Worm (Caenorhabditis elegans): ENCODE data around the gene lad-2.

lad-2 gene

DNA sequence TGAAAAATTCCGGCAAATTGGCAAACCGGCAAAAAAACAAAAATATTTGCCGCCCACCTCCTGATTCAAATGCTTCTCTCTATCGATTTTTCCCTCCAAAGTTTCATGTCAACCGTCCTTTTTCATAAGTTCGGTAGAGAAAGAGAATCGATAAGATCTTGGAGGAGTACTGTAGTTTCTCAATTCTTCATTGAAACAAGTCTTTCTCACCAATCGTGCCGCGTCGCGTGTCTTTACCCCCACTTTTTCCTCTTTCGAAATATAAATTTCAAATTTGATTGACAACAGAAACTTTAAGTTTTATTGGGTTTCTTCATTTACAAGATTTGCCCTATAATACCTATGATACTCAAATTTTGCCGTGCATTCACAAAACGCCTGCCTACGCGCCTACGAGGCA is 40.3 kb upstream of the lad-2 start:
- no peak for TF ChIP-seq aptf-2 (GFP tag; conservative IDR thresholded peaks at IDR 0.05)
- TF ChIP-seq fkh-3 (tag; optimal IDR thresholded peaks at IDR 0.05), result no peak
- TF ChIP-seq cebp-1 (GFP tag; IDR thresholded peaks at IDR 0.05), result no peak
- TF ChIP-seq cebp-1 (tag; optimal IDR thresholded peaks at IDR 0.05), result no peak
- TF ChIP-seq hsf-1 (GFP tag; IDR thresholded peaks at IDR 0.05), result no peak
- TF ChIP-seq die-1 (tag; optimal IDR thresholded peaks at IDR 0.05), result no peak
- TF ChIP-seq F39B2.1 (GFP tag; IDR thresholded peaks at IDR 0.05), result no peak
- no peak for TF ChIP-seq bed-2 (GFP tag; IDR thresholded peaks at IDR 0.05)

DNA sequence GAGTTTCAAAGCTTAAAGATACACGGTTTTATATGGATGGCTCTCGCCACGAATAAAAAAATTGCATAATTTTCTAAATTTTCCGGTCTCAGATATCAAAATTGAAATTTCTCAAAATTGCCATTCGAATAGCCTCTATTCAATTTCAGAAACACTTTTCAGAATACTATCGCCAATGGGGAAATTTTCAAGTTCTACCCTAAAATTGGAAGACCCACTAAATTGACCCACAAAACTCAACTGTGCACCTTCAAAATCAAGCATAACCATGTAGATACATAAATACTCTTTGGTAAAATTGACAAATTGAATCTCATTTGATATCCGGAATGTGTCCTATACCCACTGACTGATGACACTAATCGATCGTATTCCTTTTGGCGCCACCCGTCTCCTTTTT is 37.9 kb upstream of the lad-2 start:
- TF ChIP-seq tlf-1 (GFP tag; optimal IDR thresholded peaks at IDR 0.05), result no peak
- TF ChIP-seq ZK185.1 (tag; optimal IDR thresholded peaks at IDR 0.05; ENCODE audit: poor library complexity, severe bottlenecking), result no peak
- no peak for TF ChIP-seq C06A6.2 (GFP tag; conservative IDR thresholded peaks at IDR 0.05)
- TF ChIP-seq repo-1 (tag; optimal IDR thresholded peaks at IDR 0.05), result no peak
- TF ChIP-seq F49E8.2 (tag; optimal IDR thresholded peaks at IDR 0.05; ENCODE audit: insufficient read depth), result no peak
- TF ChIP-seq nhr-90 (tag; optimal IDR thresholded peaks at IDR 0.05), result no peak
- TF ChIP-seq K12H6.12 (tag; optimal IDR thresholded peaks at IDR 0.05), result no peak
- TF ChIP-seq ztf-6 (GFP tag; IDR thresholded peaks at IDR 0.05), result no peak
- no peak for TF ChIP-seq mcd-1 (GFP tag; IDR thresholded peaks at IDR 0.05)
- no peak for TF ChIP-seq D2030.7 (GFP tag; IDR thresholded peaks at IDR 0.05)
- TF ChIP-seq lin-40 (tag; optimal IDR thresholded peaks at IDR 0.05), result no peak
- TF ChIP-seq rcor-1 (GFP tag; IDR thresholded peaks at IDR 0.05), result no peak
- no peak for TF ChIP-seq nfya-2 (GFP tag; IDR thresholded peaks at IDR 0.05)
- TF ChIP-seq nfya-1 (tag; optimal IDR thresholded peaks at IDR 0.05; ENCODE audit: borderline replicate concordance, insufficient read depth), result no peak
- no peak for TF ChIP-seq F33H1.4 (GFP tag; IDR thresholded peaks at IDR 0.05)
- no peak for TF ChIP-seq Y67H2A.10 (GFP tag; conservative IDR thresholded peaks at IDR 0.05)
- TF ChIP-seq nhr-80 (tag; optimal IDR thresholded peaks at IDR 0.05), result no peak
- no peak for TF ChIP-seq xnd-1 (tag; optimal IDR thresholded peaks at IDR 0.05)
- TF ChIP-seq him-1 (tag; optimal IDR thresholded peaks at IDR 0.05), result no peak

DNA sequence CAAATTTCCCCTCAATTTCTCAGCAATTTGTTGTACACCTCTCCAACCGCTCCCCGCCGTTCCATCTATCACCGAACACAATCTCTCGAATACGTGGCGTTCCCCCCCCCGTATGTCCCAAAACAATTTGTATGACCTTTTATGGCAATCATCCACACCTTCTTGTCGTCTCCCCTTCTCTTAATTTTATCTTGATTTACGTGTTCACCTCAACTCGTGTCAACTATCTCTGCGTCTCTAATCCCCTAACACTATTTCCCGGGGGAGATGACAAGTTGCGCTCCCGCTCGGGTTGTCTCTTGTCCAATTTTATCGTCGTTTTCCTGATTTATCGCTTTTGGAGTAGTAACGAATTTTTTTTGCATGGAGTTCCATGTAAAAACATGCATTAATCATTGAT is 36.3 kb upstream of the lad-2 start:
- TF ChIP-seq ztf-26 (tag; optimal IDR thresholded peaks at IDR 0.05) (no peak), hmg-1.2 (GFP tag; IDR thresholded peaks at IDR 0.05) (peak; percentile 87), nhr-80 (tag; optimal IDR thresholded peaks at IDR 0.05) (peak; percentile 26), unc-62 (GFP tag; optimal IDR thresholded peaks at IDR 0.05) (peak; percentile 77)

DNA sequence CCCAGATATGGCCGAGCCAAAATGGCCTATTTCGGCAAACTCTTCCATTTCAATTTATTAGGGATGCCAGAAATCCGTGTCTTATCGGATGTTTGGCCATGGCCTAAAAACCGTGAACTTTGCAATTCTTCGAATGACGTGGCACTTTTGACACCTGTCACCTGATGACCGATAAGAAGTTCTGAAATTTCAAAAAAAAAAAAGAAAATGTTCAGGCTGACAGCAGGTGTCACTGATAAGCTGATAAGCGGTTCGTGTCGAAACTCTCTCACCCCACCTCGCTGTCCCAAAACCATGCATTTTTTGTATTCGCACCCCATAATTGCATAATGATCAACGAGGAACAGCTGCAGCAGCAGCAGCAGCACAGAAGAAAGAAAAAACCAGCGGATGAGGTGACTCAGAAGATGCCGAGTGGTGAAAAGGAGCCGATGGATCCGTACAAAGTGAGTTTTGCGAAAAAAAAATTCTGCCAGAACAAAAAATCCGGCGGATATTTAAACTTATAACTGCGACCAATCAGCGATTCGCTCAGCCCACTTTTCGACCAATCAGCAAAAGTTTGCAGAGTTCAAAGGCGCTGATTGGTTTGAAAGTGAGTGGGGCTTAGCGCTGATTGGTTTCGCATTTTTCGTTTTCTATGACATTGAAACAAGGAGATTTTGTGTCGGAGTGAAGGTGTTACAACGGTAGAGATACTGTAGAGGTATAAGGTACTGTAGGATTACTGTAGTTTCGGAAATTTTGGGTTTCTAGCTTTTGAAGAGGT is 34.3 kb upstream of the lad-2 start, which contains the start of the genes Y54G2A.28 and vrp-1:
Y54G2A.28 (minus strand) TSS at position 48 of the 769 bp plus-strand sequence.
vrp-1 (plus strand) TSS at position 214 of the 769 bp plus-strand sequence.
- TF ChIP-seq zfh-2 (GFP tag; conservative IDR thresholded peaks at IDR 0.05) (0 out of 2 replicates have a peak, but pooled peaks have one; percentile 15), unc-62 (GFP tag; optimal IDR thresholded peaks at IDR 0.05) (peak; percentile 97), tbx-9 (tag; optimal IDR thresholded peaks at IDR 0.05; ENCODE audit: borderline replicate concordance) (no peak), F10E7.11 (tag; optimal IDR thresholded peaks at IDR 0.05) (no peak), B0336.3 (GFP tag; IDR thresholded peaks at IDR 0.05) (0 out of 2 replicates have a peak, but pooled peaks have one; percentile 12), lin-54 (GFP tag; optimal IDR thresholded peaks at IDR 0.05) (peak; percentile 29), nhr-90 (tag; optimal IDR thresholded peaks at IDR 0.05) (peak; percentile 39), nhr-80 (tag; optimal IDR thresholded peaks at IDR 0.05) (peak; percentile 92), F37B4.10 (GFP tag; IDR thresholded peaks at IDR 0.05) (no peak), nhr-120 (GFP tag; IDR thresholded peaks at IDR 0.05) (no peak), pha-4 (tag; optimal IDR thresholded peaks at IDR 0.05) (peak; percentile 24), tlf-1 (GFP tag; optimal IDR thresholded peaks at IDR 0.05) (peak; percentile 5), bed-2 (GFP tag; IDR thresholded peaks at IDR 0.05) (no peak), attf-5 (GFP tag; optimal IDR thresholded peaks at IDR 0.05) (peak; percentile 10), mcd-1 (GFP tag; IDR thresholded peaks at IDR 0.05) (0 out of 2 replicates have a peak, but pooled peaks have one; percentile 25), tbp1 (GFP tag; optimal IDR thresholded peaks at IDR 0.05) (peak; percentile 33), cebp-1 (GFP tag; IDR thresholded peaks at IDR 0.05) (peak; percentile 56; the same call in 1 of the 2 replicates), cebp-1 (tag; optimal IDR thresholded peaks at IDR 0.05) (peak; percentile 68), chd-7 (tag; optimal IDR thresholded peaks at IDR 0.05) (peak; percentile 8), nfyb-1 (GFP tag; IDR thresholded peaks at IDR 0.05) (peak; percentile 74; the same call in 1 of the 2 replicates), dox-1 (GFP tag; IDR thresholded peaks at IDR 0.05) (peak; percentile 74)
